Worm (Caenorhabditis elegans): ENCODE measurements around the gene perm-1.

The perm-1 gene

ce11 chrII:7887295-7887694, 6.7 kb downstream of the perm-1 start:
- no peak for TF ChIP-seq cog-1 (tag; optimal IDR thresholded peaks at IDR 0.05)
- TF ChIP-seq ref-1 (GFP tag; conservative IDR thresholded peaks at IDR 0.05), result no peak
- no peak for TF ChIP-seq klf-2 (GFP tag; conservative IDR thresholded peaks at IDR 0.05)
- TF ChIP-seq ztf-29 (GFP tag; IDR thresholded peaks at IDR 0.05), result no peak
- no peak for TF ChIP-seq med-1 (GFP tag; optimal IDR thresholded peaks at IDR 0.05; ENCODE audit: insufficient read depth)
- TF ChIP-seq T22C8.4 (GFP tag; IDR thresholded peaks at IDR 0.05), result no peak
- TF ChIP-seq flt-1 (GFP tag; IDR thresholded peaks at IDR 0.05), result no peak
- TF ChIP-seq ztf-23 (GFP tag; IDR thresholded peaks at IDR 0.05), result no peak
- TF ChIP-seq tab-1 (GFP tag; IDR thresholded peaks at IDR 0.05), result no peak

ce11 chrII:7888759-7889158, 8.1 kb downstream of the perm-1 start:
- TF ChIP-seq klf-2 (GFP tag; conservative IDR thresholded peaks at IDR 0.05) (no peak), flt-1 (GFP tag; IDR thresholded peaks at IDR 0.05) (no peak), tab-1 (GFP tag; IDR thresholded peaks at IDR 0.05) (no peak), ztf-29 (GFP tag; IDR thresholded peaks at IDR 0.05) (no peak), cog-1 (tag; optimal IDR thresholded peaks at IDR 0.05) (no peak), ztf-23 (GFP tag; IDR thresholded peaks at IDR 0.05) (no peak), ref-1 (GFP tag; conservative IDR thresholded peaks at IDR 0.05) (no peak), med-1 (GFP tag; optimal IDR thresholded peaks at IDR 0.05; ENCODE audit: insufficient read depth) (no peak), T22C8.4 (GFP tag; IDR thresholded peaks at IDR 0.05) (no peak)

- TF ChIP-seq cog-1 (tag; optimal IDR thresholded peaks at IDR 0.05) (no peak), klf-2 (GFP tag; conservative IDR thresholded peaks at IDR 0.05) (no peak), ztf-23 (GFP tag; IDR thresholded peaks at IDR 0.05) (no peak), flt-1 (GFP tag; IDR thresholded peaks at IDR 0.05) (no peak), tab-1 (GFP tag; IDR thresholded peaks at IDR 0.05) (no peak), ztf-29 (GFP tag; IDR thresholded peaks at IDR 0.05) (no peak)
Observed at ce11 chrII:7889321-7889720, 8.7 kb downstream of the perm-1 start.

ce11 chrII:7891869-7892615, 11.4 kb downstream of the perm-1 start:
- TF ChIP-seq ztf-23 (GFP tag; IDR thresholded peaks at IDR 0.05) (0 out of 2 replicates have a peak, but pooled peaks have one; percentile 54), T22C8.4 (GFP tag; IDR thresholded peaks at IDR 0.05) (no peak), flt-1 (GFP tag; IDR thresholded peaks at IDR 0.05) (0 out of 2 replicates have a peak, but pooled peaks have one; percentile 63), klf-2 (GFP tag; conservative IDR thresholded peaks at IDR 0.05) (no peak)

ce11 chrII:7892761-7893272, 12.2 kb downstream of the perm-1 start, which contains the start of gene ptc-1:
ptc-1 (plus strand) TSS chrII:7893222.
- TF ChIP-seq med-1 (GFP tag; optimal IDR thresholded peaks at IDR 0.05; ENCODE audit: insufficient read depth) (no peak), klf-2 (GFP tag; conservative IDR thresholded peaks at IDR 0.05) (no peak), ref-1 (GFP tag; conservative IDR thresholded peaks at IDR 0.05) (no peak), T22C8.4 (GFP tag; IDR thresholded peaks at IDR 0.05) (no peak), ztf-29 (GFP tag; IDR thresholded peaks at IDR 0.05) (no peak), flt-1 (GFP tag; IDR thresholded peaks at IDR 0.05) (no peak), cog-1 (tag; optimal IDR thresholded peaks at IDR 0.05) (no peak), ztf-23 (GFP tag; IDR thresholded peaks at IDR 0.05) (no peak)

ce11 chrII:7893648-7894047, 13.0 kb downstream of the perm-1 start:
- no peak for TF ChIP-seq med-1 (GFP tag; optimal IDR thresholded peaks at IDR 0.05; ENCODE audit: insufficient read depth)

- TF ChIP-seq T22C8.4 (GFP tag; IDR thresholded peaks at IDR 0.05) (no peak), ztf-23 (GFP tag; IDR thresholded peaks at IDR 0.05) (no peak), ztf-29 (GFP tag; IDR thresholded peaks at IDR 0.05) (no peak), klf-2 (GFP tag; conservative IDR thresholded peaks at IDR 0.05) (no peak), flt-1 (GFP tag; IDR thresholded peaks at IDR 0.05) (no peak), cog-1 (tag; optimal IDR thresholded peaks at IDR 0.05) (no peak), med-1 (GFP tag; optimal IDR thresholded peaks at IDR 0.05; ENCODE audit: insufficient read depth) (no peak), tab-1 (GFP tag; IDR thresholded peaks at IDR 0.05) (no peak), ref-1 (GFP tag; conservative IDR thresholded peaks at IDR 0.05) (no peak)
Observed at ce11 chrII:7895190-7895589, 14.6 kb downstream of the perm-1 start.

ce11 chrII:7900190-7900672, 19.6 kb downstream of the perm-1 start, which contains the start of gene rev-1:
rev-1 (plus strand) TSS chrII:7900622.
- TF ChIP-seq ztf-23 (GFP tag; IDR thresholded peaks at IDR 0.05) (no peak), tab-1 (GFP tag; IDR thresholded peaks at IDR 0.05) (no peak), klf-2 (GFP tag; conservative IDR thresholded peaks at IDR 0.05) (no peak), T22C8.4 (GFP tag; IDR thresholded peaks at IDR 0.05) (no peak), flt-1 (GFP tag; IDR thresholded peaks at IDR 0.05) (no peak), cog-1 (tag; optimal IDR thresholded peaks at IDR 0.05) (no peak), ref-1 (GFP tag; conservative IDR thresholded peaks at IDR 0.05) (no peak), ztf-29 (GFP tag; IDR thresholded peaks at IDR 0.05) (no peak), med-1 (GFP tag; optimal IDR thresholded peaks at IDR 0.05; ENCODE audit: insufficient read depth) (no peak)

- TF ChIP-seq ztf-29 (GFP tag; IDR thresholded peaks at IDR 0.05) (no peak), T22C8.4 (GFP tag; IDR thresholded peaks at IDR 0.05) (no peak), ztf-23 (GFP tag; IDR thresholded peaks at IDR 0.05) (no peak), med-1 (GFP tag; optimal IDR thresholded peaks at IDR 0.05; ENCODE audit: insufficient read depth) (no peak), tab-1 (GFP tag; IDR thresholded peaks at IDR 0.05) (no peak), ref-1 (GFP tag; conservative IDR thresholded peaks at IDR 0.05) (no peak), flt-1 (GFP tag; IDR thresholded peaks at IDR 0.05) (no peak), cog-1 (tag; optimal IDR thresholded peaks at IDR 0.05) (no peak)
Observed at ce11 chrII:7900762-7901161, 20.1 kb downstream of the perm-1 start.

ce11 chrII:7901990-7902389, 21.4 kb downstream of the perm-1 start:
- no peak for TF ChIP-seq tab-1 (GFP tag; IDR thresholded peaks at IDR 0.05)
- no peak for TF ChIP-seq med-1 (GFP tag; optimal IDR thresholded peaks at IDR 0.05; ENCODE audit: insufficient read depth)
- no peak for TF ChIP-seq klf-2 (GFP tag; conservative IDR thresholded peaks at IDR 0.05)
- no peak for TF ChIP-seq T22C8.4 (GFP tag; IDR thresholded peaks at IDR 0.05)
- TF ChIP-seq cog-1 (tag; optimal IDR thresholded peaks at IDR 0.05), result no peak
- no peak for TF ChIP-seq ref-1 (GFP tag; conservative IDR thresholded peaks at IDR 0.05)
- no peak for TF ChIP-seq ztf-23 (GFP tag; IDR thresholded peaks at IDR 0.05)
- TF ChIP-seq ztf-29 (GFP tag; IDR thresholded peaks at IDR 0.05), result no peak
- TF ChIP-seq flt-1 (GFP tag; IDR thresholded peaks at IDR 0.05), result no peak
